Fruit fly (Drosophila melanogaster) whole organism, prepupa: Measurements from ENCODE around the gene Cyp9f3.

Source experiments
- CG34406 ChIP-seq: fragments of 200-800 bp; sonication (Bioruptor generic); optimal IDR thresholded peaks from 3 replicates; lab custom pipeline; 2016; ENCODE audit warnings: missing biosample characterization, missing genetic modification characterization
- Gug ChIP-seq: fragments of 200-800 bp; sonication (Bioruptor generic); IDR thresholded peaks from 2 replicates; pipeline ENCODE4 v1.3.6; 2022; ENCODE audit warnings: missing biosample characterization, missing genetic modification characterization
- Met ChIP-seq: fragments of 200-800 bp; sonication (Bioruptor generic); optimal IDR thresholded peaks from 3 replicates; lab custom pipeline; 2016; ENCODE audit warnings: missing biosample characterization, missing genetic modification characterization
- cyc ChIP-seq: fragments of 200-800 bp; sonication (Bioruptor generic); optimal IDR thresholded peaks from 3 replicates; lab custom pipeline; 2016; ENCODE audit warnings: missing biosample characterization, missing genetic modification characterization
- fd85E ChIP-seq: fragments of 200-800 bp; sonication (Bioruptor generic); optimal IDR thresholded peaks from 3 replicates; lab custom pipeline; 2016; ENCODE audit warnings: missing biosample characterization, missing genetic modification characterization

DNA sequence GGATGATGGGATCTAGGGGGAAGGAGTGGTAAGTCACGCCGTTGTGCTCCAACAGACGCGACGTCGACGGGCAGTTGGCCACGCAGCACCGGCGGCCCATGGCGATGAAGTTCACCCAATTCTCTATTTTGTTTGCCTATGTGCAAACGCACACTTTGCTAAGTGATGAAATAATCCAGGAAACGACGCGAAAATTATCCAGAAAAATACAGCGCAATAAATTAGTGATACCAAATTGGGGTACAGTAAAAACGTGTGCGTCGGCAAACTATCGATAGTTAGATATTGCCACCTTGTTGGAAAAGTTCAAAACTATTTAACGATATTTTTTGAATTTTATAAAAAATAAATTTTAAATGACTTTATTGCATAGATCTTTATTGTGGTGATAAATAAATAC, 42.7 kb downstream of the Cyp9f3 start, which contains the start of gene MBD-R2:
- TF ChIP-seq CG34406 (GFP tag; lab: Kevin White, UChicago) (no peak), fd85E (GFP tag; lab: Kevin White, UChicago) (no peak), cyc (GFP tag; lab: Kevin White, UChicago) (no peak), Gug (GFP tag; lab: Robert Waterston, UW) (no peak), Met (no peak)
